Worm (Caenorhabditis elegans) whole organism, late embryonic: ENCODE data around the gene flp-3.

ENCODE experiments used
- ama-1 ChIP-seq: fragments of 150-350 bp; optimal IDR thresholded peaks from 2 replicates; lab custom pipeline; 2014
- ceh-18 ChIP-seq: sonication (generic microtip); optimal IDR thresholded peaks from 2 replicates; lab custom pipeline; 2016; ENCODE audit warnings: missing genetic modification characterization, missing compliant biosample characterization
- dmd-4 ChIP-seq: sonication (generic microtip); optimal IDR thresholded peaks from 2 replicates; lab custom pipeline; 2016; ENCODE audit warnings: borderline replicate concordance, missing genetic modification characterization, missing compliant biosample characterization
- gmeb-2 ChIP-seq: sonication (generic microtip); optimal IDR thresholded peaks from 2 replicates; lab custom pipeline; 2016; ENCODE audit warnings: missing genetic modification characterization, inconsistent platforms, missing compliant biosample characterization
- pag-3 ChIP-seq: sonication (generic microtip); optimal IDR thresholded peaks from 2 replicates; lab custom pipeline; 2016; ENCODE audit warnings: missing compliant biosample characterization, missing genetic modification characterization, borderline replicate concordance
- pqm-1 ChIP-seq: sonication (generic microtip); optimal IDR thresholded peaks from 2 replicates; lab custom pipeline; 2016; ENCODE audit warnings: missing genetic modification characterization, missing compliant biosample characterization
- ref-2 ChIP-seq: sonication (generic microtip); optimal IDR thresholded peaks from 2 replicates; lab custom pipeline; 2016; ENCODE audit warnings: missing genetic modification characterization, missing compliant biosample characterization
- ttx-3 ChIP-seq: sonication (generic microtip); optimal IDR thresholded peaks from 2 replicates; lab custom pipeline; 2016; ENCODE audit warnings: missing genetic modification reagents, missing genetic modification characterization, missing compliant biosample characterization

- TF ChIP-seq pag-3: no peak
- no peak for TF ChIP-seq ama-1
- TF ChIP-seq dmd-4 (tag; lab: Kevin White, UChicago): no peak
- no peak for TF ChIP-seq pqm-1 (tag; lab: Kevin White, UChicago)
- no peak for TF ChIP-seq ceh-18 (tag; lab: Kevin White, UChicago)
- no peak for TF ChIP-seq ref-2 (tag; lab: Kevin White, UChicago)
- no peak for TF ChIP-seq ttx-3 (tag; lab: Kevin White, UChicago)
- TF ChIP-seq gmeb-2: no peak
Observed at ce11 chrX:10069692-10070091, 23.1 kb downstream of the flp-3 start, which contains the start of gene mlck-1.
